Worm (Caenorhabditis elegans): ENCODE data around the gene col-144.

Gene col-144

DNA sequence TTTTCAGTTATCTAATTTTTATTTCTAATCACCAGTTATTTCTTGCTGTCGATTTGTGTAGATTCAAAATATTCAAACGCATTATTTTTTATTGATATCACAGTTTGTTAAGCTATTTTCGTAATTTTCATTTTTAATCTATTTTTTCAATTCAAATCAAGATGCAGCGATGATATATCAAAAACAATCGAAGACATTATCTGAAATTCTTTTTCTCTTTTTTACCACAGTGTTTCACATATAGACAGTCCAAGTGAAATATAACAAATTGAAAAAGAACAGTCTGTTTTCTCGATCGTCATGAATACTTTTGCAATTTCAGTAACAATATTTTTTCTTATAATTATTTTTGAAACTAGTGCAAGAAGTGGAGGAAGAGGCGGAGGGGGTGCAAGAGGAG is 35.1 kb downstream of the col-144 start, which contains the start of gene F21C10.5:
TSS of gene F21C10.5 (plus strand) at position 301 of the 400 bp plus-strand sequence.
- TF ChIP-seq nhr-67 (tag; optimal IDR thresholded peaks at IDR 0.05), result no peak
- no peak for TF ChIP-seq nhr-11 (tag; optimal IDR thresholded peaks at IDR 0.05)
- TF ChIP-seq pqm-1 (tag; optimal IDR thresholded peaks at IDR 0.05), result no peak
- no peak for TF ChIP-seq fos-1 (tag; optimal IDR thresholded peaks at IDR 0.05)
- no peak for TF ChIP-seq mdl-1 (tag; optimal IDR thresholded peaks at IDR 0.05)
- no peak for TF ChIP-seq ZK546.5 (tag; optimal IDR thresholded peaks at IDR 0.05)
- no peak for TF ChIP-seq R02D3.7 (tag; optimal IDR thresholded peaks at IDR 0.05)
- no peak for TF ChIP-seq hmg-11 (tag; optimal IDR thresholded peaks at IDR 0.05)
- TF ChIP-seq ceh-28 (tag; optimal IDR thresholded peaks at IDR 0.05), result no peak
- TF ChIP-seq egl-27 (tag; optimal IDR thresholded peaks at IDR 0.05), result no peak
- no peak for TF ChIP-seq lin-39 (tag; optimal IDR thresholded peaks at IDR 0.05)
- no peak for TF ChIP-seq nfya-1 (tag; optimal IDR thresholded peaks at IDR 0.05; ENCODE audit: insufficient read depth)
- TF ChIP-seq zag-1 (tag; optimal IDR thresholded peaks at IDR 0.05), result no peak
- no peak for TF ChIP-seq nhr-25 (tag; optimal IDR thresholded peaks at IDR 0.05)
- TF ChIP-seq nhr-12 (tag; optimal IDR thresholded peaks at IDR 0.05), result no peak

DNA sequence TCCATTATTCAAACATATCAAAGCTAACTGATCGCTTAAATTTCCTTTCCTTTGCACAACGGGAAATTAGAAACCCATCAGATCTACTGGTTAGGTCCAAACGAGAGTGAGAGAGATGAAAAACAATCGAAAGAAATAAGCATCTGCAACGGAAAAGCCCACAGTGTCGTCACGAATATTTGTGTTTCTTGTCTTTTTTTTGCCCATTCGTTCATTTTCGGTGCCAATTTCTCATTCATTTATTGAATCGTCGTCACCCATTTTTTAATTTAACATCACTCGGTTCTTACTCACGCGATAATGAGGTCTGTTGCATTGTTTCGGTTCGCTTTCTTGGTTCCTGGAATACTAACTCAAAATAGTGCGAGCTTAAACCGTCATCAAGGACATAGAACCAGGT is 36.3 kb downstream of the col-144 start, which contains the start of gene F21C10.6:
TSS of gene F21C10.6 (plus strand) at position 301 of the 400 bp plus-strand sequence.
- TF ChIP-seq elt-1 (tag; optimal IDR thresholded peaks at IDR 0.05), result no peak
- TF ChIP-seq unc-62 (GFP tag; optimal IDR thresholded peaks at IDR 0.05), result no peak
- TF ChIP-seq tbx-2 (tag; optimal IDR thresholded peaks at IDR 0.05), result no peak
- TF ChIP-seq ceh-82 (tag; optimal IDR thresholded peaks at IDR 0.05), result no peak
- TF ChIP-seq ama-1 (optimal IDR thresholded peaks at IDR 0.05), result no peak
- TF ChIP-seq nhr-23 (tag; optimal IDR thresholded peaks at IDR 0.05), result no peak
- no peak for TF ChIP-seq ceh-16 (tag; optimal IDR thresholded peaks at IDR 0.05)

DNA sequence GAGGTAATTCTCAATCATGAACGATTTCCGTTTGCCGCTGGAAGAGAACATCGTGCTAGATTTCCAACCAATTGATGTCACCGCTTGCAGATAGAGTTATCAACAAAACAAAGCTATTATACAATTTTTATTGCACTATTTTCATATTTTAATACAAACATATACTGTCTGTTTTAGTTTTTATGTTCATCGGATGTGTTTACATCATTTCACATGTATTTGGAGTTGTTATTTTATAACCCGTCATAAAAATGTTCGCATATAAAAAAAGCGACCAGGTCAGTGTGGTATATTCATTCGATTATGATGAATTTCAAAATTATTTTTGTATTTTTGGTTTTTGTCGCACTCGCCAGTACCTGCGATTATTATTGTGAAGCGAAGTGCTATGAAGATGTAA is 37.3 kb downstream of the col-144 start, which contains the start of gene F21C10.11:
TSS of gene F21C10.11 (plus strand) at position 301 of the 400 bp plus-strand sequence.
- TF ChIP-seq pqm-1 (tag; optimal IDR thresholded peaks at IDR 0.05) (peak; percentile 26), ceh-16 (tag; optimal IDR thresholded peaks at IDR 0.05) (no peak), ceh-9 (tag; optimal IDR thresholded peaks at IDR 0.05) (no peak), daf-12 (tag; optimal IDR thresholded peaks at IDR 0.05) (no peak)

DNA sequence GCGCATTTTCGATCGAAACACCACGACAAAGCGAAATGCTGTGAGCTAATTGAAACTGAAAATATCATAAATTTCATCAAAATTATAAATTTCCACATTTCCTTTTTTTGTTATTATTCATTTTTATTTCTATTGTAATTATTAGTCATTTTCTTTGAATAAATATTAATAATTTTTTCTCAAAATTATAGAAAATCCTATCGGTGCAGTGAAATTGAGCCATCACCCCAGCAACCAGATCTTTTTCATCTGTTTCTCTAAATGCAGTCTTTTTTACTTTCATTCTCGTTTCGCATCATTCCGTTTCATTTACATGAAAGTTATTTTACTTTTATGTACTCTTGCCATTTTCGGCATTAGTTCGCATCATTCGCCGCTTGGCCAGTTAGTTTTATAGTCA is 38.4 kb downstream of the col-144 start, which contains the start of gene F21C10.13:
TSS of gene F21C10.13 (plus strand) at position 301 of the 400 bp plus-strand sequence.
- TF ChIP-seq pqm-1 (tag; optimal IDR thresholded peaks at IDR 0.05) (no peak), nhr-77 (tag; optimal IDR thresholded peaks at IDR 0.05) (no peak), egl-27 (tag; optimal IDR thresholded peaks at IDR 0.05) (no peak), ceh-82 (tag; optimal IDR thresholded peaks at IDR 0.05) (no peak), fkh-2 (tag; optimal IDR thresholded peaks at IDR 0.05) (no peak), nfya-1 (tag; optimal IDR thresholded peaks at IDR 0.05; ENCODE audit: insufficient read depth) (no peak)

DNA sequence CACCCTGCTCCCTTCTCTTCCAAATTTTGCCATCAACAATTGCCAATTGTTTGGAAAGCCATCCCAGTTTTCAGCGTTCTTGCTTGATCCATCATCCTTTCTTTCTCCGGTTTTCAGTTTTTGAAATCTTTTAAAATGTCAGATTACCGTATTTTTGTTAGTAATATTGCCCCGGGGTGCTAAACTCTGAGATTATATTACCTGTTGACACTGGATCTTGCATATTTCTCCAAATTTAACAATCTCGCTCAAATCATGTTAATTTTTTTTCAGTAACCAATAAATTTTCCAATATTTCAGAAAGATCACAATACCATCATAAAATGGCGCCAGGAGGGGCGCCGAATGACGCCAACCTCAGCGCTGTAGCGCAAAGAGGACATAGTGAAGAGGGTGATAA is 48.0 kb downstream of the col-144 start, which contains the start of gene F21C10.7:
TSS of gene F21C10.7 (plus strand) at position 301 of the 400 bp plus-strand sequence.
- no peak for TF ChIP-seq elt-2 (tag; optimal IDR thresholded peaks at IDR 0.05)
- TF ChIP-seq ceh-16 (tag; optimal IDR thresholded peaks at IDR 0.05), result no peak
- TF ChIP-seq zag-1 (tag; optimal IDR thresholded peaks at IDR 0.05), result no peak
- TF ChIP-seq nhr-12 (tag; optimal IDR thresholded peaks at IDR 0.05), result no peak
- TF ChIP-seq elt-1 (tag; optimal IDR thresholded peaks at IDR 0.05), result no peak
- TF ChIP-seq egl-5 (tag; optimal IDR thresholded peaks at IDR 0.05), result no peak
- no peak for TF ChIP-seq mml-1 (tag; optimal IDR thresholded peaks at IDR 0.05)
- no peak for TF ChIP-seq ceh-82 (tag; optimal IDR thresholded peaks at IDR 0.05)
- no peak for TF ChIP-seq elt-3 (tag; optimal IDR thresholded peaks at IDR 0.05)
- no peak for TF ChIP-seq jun-1 (tag; optimal IDR thresholded peaks at IDR 0.05)
- TF ChIP-seq aly-2 (tag; optimal IDR thresholded peaks at IDR 0.05), result no peak
- no peak for TF ChIP-seq lsy-12 (tag; optimal IDR thresholded peaks at IDR 0.05)
- TF ChIP-seq ZK546.5 (tag; optimal IDR thresholded peaks at IDR 0.05), result no peak
- TF ChIP-seq mdl-1 (tag; optimal IDR thresholded peaks at IDR 0.05), result no peak
- no peak for TF ChIP-seq nhr-77 (tag; optimal IDR thresholded peaks at IDR 0.05)

DNA sequence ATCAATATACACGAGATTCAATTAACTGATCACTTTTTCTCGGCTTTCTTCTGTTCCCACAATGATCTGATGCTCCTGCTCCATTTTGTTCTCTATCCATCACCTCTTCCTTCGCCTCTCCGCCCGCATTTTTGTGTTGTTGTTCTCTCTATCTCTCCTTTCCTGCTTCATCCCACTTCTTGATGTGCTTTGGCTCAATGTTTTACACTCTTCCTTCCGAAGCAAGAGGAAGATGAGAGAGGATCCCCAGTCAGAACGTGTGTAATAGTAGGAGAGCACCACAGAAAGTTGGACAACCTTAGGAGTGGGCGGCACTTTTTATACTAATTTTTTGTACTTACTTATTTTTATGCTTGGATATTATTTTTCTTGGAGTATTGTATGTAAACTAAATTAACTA is 48.5 kb downstream of the col-144 start:
- TF ChIP-seq nhr-28 (tag; optimal IDR thresholded peaks at IDR 0.05) (no peak), ceh-28 (tag; optimal IDR thresholded peaks at IDR 0.05) (no peak), elt-1 (tag; optimal IDR thresholded peaks at IDR 0.05) (no peak), fkh-2 (tag; optimal IDR thresholded peaks at IDR 0.05) (no peak), egl-27 (tag; optimal IDR thresholded peaks at IDR 0.05) (no peak), hmg-11 (tag; optimal IDR thresholded peaks at IDR 0.05) (no peak), nhr-25 (tag; optimal IDR thresholded peaks at IDR 0.05) (no peak), jun-1 (tag; optimal IDR thresholded peaks at IDR 0.05) (no peak), nhr-12 (tag; optimal IDR thresholded peaks at IDR 0.05) (no peak), unc-62 (GFP tag; optimal IDR thresholded peaks at IDR 0.05) (no peak), nhr-67 (tag; optimal IDR thresholded peaks at IDR 0.05) (no peak), nhr-77 (tag; optimal IDR thresholded peaks at IDR 0.05) (no peak), R02D3.7 (tag; optimal IDR thresholded peaks at IDR 0.05) (no peak), fos-1 (tag; optimal IDR thresholded peaks at IDR 0.05) (no peak), ama-1 (optimal IDR thresholded peaks at IDR 0.05) (no peak), ceh-16 (tag; optimal IDR thresholded peaks at IDR 0.05) (no peak), lin-39 (tag; optimal IDR thresholded peaks at IDR 0.05) (no peak), ztf-11 (tag; optimal IDR thresholded peaks at IDR 0.05) (no peak), elt-2 (tag; optimal IDR thresholded peaks at IDR 0.05) (no peak), elt-3 (tag; optimal IDR thresholded peaks at IDR 0.05) (no peak)

All from whole organism, L3 larva.